Fruit fly (Drosophila melanogaster): Measurements from ENCODE around the gene CG17147.
A peak's percentile ranks its signal among the peaks of the same experiment; 100 is the strongest.

The CG17147 gene

DNA sequence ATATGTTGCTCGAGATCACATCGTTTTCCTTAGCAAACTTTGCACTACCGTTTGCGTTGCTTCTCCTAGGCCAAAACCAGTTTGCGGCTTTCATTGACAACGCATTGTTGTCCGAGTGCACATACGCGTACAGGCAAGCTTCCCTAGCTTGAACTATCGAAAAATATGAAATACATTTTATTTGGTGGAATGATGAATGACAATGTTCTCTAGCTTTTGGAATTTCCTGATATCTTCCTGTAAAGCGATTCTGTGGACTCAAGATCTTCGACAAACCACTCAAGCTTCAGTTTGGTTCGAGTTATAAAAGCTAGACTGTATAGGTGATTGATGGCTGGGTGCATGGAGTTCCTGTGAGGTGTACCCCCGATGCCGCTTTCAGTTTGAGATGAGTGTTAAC lies 27.9 kb upstream of the CG17147 start (continued):
- TF ChIP-seq NC2α (GFP tag; optimal IDR thresholded peaks at IDR 0.05): peak; percentile 18
- no peak for TF ChIP-seq nerfin-1 (tag; optimal IDR thresholded peaks at IDR 0.05)
- peak; percentile 80 for TF ChIP-seq vvl (GFP tag; IDR thresholded peaks at IDR 0.05)
- TF ChIP-seq danr (GFP tag; IDR thresholded peaks at IDR 0.05): no peak
- TF ChIP-seq CG16815 (GFP tag; optimal IDR thresholded peaks at IDR 0.05): peak; percentile 0

- TF ChIP-seq CG9727 (GFP tag; optimal IDR thresholded peaks at IDR 0.05) (no peak), onecut (GFP tag; IDR thresholded peaks at IDR 0.05) (no peak), CG1024 (GFP tag; IDR thresholded peaks at IDR 0.05) (no peak), Pdp1 (GFP tag; optimal IDR thresholded peaks at IDR 0.05) (peak in 1 of 2 experiments; percentile 54), grau (tag; optimal IDR thresholded peaks at IDR 0.05) (no peak), dimm (GFP tag; IDR thresholded peaks at IDR 0.05) (no peak), ab (GFP tag; optimal IDR thresholded peaks at IDR 0.05) (no peak), grn (GFP tag; optimal IDR thresholded peaks at IDR 0.05) (peak; percentile 80), CG14860 (GFP tag; IDR thresholded peaks at IDR 0.05; ENCODE audit: partially characterized antibody) (no peak), CG12942 (GFP tag; optimal IDR thresholded peaks at IDR 0.05) (no peak), CG3281 (GFP tag; optimal IDR thresholded peaks at IDR 0.05) (no peak), mirr (GFP tag; optimal IDR thresholded peaks at IDR 0.05) (peak; percentile 20), sim (GFP tag; IDR thresholded peaks at IDR 0.05) (no peak), Myb (GFP tag; optimal IDR thresholded peaks at IDR 0.05) (no peak), wor (GFP tag; IDR thresholded peaks at IDR 0.05) (no peak), CG3407 (GFP tag; optimal IDR thresholded peaks at IDR 0.05) (no peak), Lhr (GFP tag; optimal IDR thresholded peaks at IDR 0.05) (no peak), ranshi (GFP tag; IDR thresholded peaks at IDR 0.05) (no peak), cwo (GFP tag; optimal IDR thresholded peaks at IDR 0.05) (peak; percentile 85), fd3F (GFP tag; optimal IDR thresholded peaks at IDR 0.05) (no peak)
Observed at dm6 chr3L:20196321-20196720, 27.4 kb upstream of the CG17147 start.

DNA sequence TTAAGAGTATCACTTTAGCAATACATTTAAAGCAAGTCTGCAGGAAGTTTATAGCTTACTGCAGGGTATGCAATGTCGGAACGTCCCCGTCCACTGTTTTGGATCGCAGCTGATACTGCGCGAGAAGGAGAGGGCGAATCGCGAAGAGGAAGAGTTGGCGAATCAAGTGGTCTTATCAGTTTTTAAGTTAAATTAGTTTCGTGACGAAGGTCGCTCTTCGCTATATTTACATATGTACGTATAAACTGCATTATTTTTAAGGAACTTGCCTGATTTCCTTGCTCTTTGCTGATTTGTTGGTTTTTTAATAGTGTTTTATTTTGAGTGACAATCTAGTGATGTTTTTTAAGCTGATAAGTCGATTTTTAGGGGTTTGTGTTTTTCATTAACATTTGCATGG lies 26.5 kb upstream of the CG17147 start:
- TF ChIP-seq CG10274 (GFP tag; optimal IDR thresholded peaks at IDR 0.05): peak; percentile 29
- TF ChIP-seq Meics (GFP tag; optimal IDR thresholded peaks at IDR 0.05): peak; percentile 92
- TF ChIP-seq D19B (GFP tag; optimal IDR thresholded peaks at IDR 0.05): peak; percentile 75
- no peak for TF ChIP-seq CG9727 (GFP tag; optimal IDR thresholded peaks at IDR 0.05)
- peak; percentile 38 for TF ChIP-seq CG17385 (GFP tag; optimal IDR thresholded peaks at IDR 0.05)

DNA sequence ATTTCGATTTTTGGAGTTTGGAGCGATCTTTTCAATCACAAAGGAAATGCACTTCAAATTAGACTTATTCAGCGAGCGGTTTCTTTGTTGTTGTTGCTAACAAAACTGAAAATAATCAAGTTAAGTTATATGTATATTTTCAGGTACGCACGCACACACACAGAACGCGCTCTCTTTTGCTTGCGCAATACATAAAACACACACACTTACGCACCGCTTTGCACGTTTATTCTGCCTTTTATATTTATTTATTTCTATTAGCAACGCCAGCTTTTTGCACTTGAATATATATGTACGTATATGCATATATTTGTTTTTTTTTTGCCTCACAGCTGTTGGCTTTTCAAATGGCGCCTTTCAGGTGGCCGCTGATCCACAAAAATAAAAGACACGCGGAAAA lies 26.0 kb upstream of the CG17147 start:
- TF ChIP-seq CG10431 (GFP tag; optimal IDR thresholded peaks at IDR 0.05) (no peak), chinmo (GFP tag; IDR thresholded peaks at IDR 0.05; ENCODE audit: partially characterized antibody) (0 out of 4 replicates have a peak, but pooled peaks have one; percentile 13), CoRest (tag; optimal IDR thresholded peaks at IDR 0.05) (no peak), Pdp1 (GFP tag; optimal IDR thresholded peaks at IDR 0.05) (peak in 1 of 2 experiments; percentile 96), CG12299 (tag; optimal IDR thresholded peaks at IDR 0.05) (no peak), cg (GFP tag; optimal IDR thresholded peaks at IDR 0.05) (peak; percentile 2), sens (GFP tag) (peak; percentile 56), eve (GFP tag; optimal IDR thresholded peaks at IDR 0.05) (peak in 1 of 2 experiments; percentile 37), az2 (GFP tag; optimal IDR thresholded peaks at IDR 0.05) (no peak)

Measured in whole organism, embryonic.